Worm (Caenorhabditis elegans) whole organism, young adult: Measurements from ENCODE around the gene tag-191.

Experiments used
- C06A6.2 ChIP-seq: fragments of 200-800 bp; sonication (Bioruptor generic); conservative IDR thresholded peaks from 2 replicates; pipeline ENCODE4 v1.3.6; 2022; ENCODE audit warnings: missing genetic modification characterization, missing compliant biosample characterization
- F10E7.11 ChIP-seq: sonication (generic microtip); optimal IDR thresholded peaks from 2 replicates; lab custom pipeline; 2017; ENCODE audit warnings: mild to moderate bottlenecking, missing genetic modification characterization, moderate library complexity, missing compliant biosample characterization
- F22D6.2 ChIP-seq: sonication (generic microtip); optimal IDR thresholded peaks from 2 replicates; lab custom pipeline; 2016; ENCODE audit warnings: mild to moderate bottlenecking, missing genetic modification characterization, missing compliant biosample characterization
- F57A8.1 ChIP-seq: fragments of 200-800 bp; sonication (Bioruptor generic); optimal IDR thresholded peaks from 2 replicates; lab custom pipeline; 2018; ENCODE audit warnings: mild to moderate bottlenecking, missing genetic modification characterization, moderate library complexity, missing compliant biosample characterization
- Y53F4B.3 ChIP-seq: fragments of 200-800 bp; sonication (Bioruptor generic); IDR thresholded peaks from 2 replicates; pipeline ENCODE4 v1.3.6; 2022; ENCODE audit warnings: missing genetic modification reagents, missing genetic modification characterization, missing compliant biosample characterization
- akir-1 ChIP-seq: fragments of 200-800 bp; sonication (Bioruptor generic); optimal IDR thresholded peaks from 2 replicates; lab custom pipeline; 2018; ENCODE audit warnings: mild to moderate bottlenecking, missing genetic modification characterization, moderate library complexity, missing compliant biosample characterization
- aptf-2 ChIP-seq: fragments of 200-800 bp; sonication (Bioruptor generic); conservative IDR thresholded peaks from 2 replicates; pipeline ENCODE4 v1.3.6; 2022; ENCODE audit warnings: missing genetic modification reagents, missing genetic modification characterization, missing compliant biosample characterization
- athp-1 ChIP-seq: sonication (generic microtip); optimal IDR thresholded peaks from 2 replicates; lab custom pipeline; 2017; ENCODE audit warnings: mild to moderate bottlenecking, missing genetic modification characterization, missing compliant biosample characterization
- attf-6 ChIP-seq: fragments of 200-800 bp; sonication (Bioruptor generic); IDR thresholded peaks from 2 replicates; pipeline ENCODE4 v1.3.6; 2022; ENCODE audit warnings: missing genetic modification reagents, missing genetic modification characterization, missing compliant biosample characterization
- bed-1 ChIP-seq: fragments of 200-800 bp; sonication (Bioruptor generic); IDR thresholded peaks from 2 replicates; pipeline ENCODE4 v1.3.6; 2022; ENCODE audit warnings: missing genetic modification reagents, missing genetic modification characterization, missing compliant biosample characterization
- bed-2 ChIP-seq: fragments of 200-800 bp; sonication (Bioruptor generic); IDR thresholded peaks from 2 replicates; pipeline ENCODE4 v1.3.6; 2022; ENCODE audit warnings: missing genetic modification reagents, missing genetic modification characterization, missing compliant biosample characterization
- ceh-100 ChIP-seq: fragments of 200-800 bp; sonication (Bioruptor generic); IDR thresholded peaks from 2 replicates; pipeline ENCODE4 v1.3.6; 2022; ENCODE audit warnings: missing genetic modification reagents, missing genetic modification characterization, missing compliant biosample characterization
- ceh-27 ChIP-seq: fragments of 200-800 bp; sonication (Bioruptor generic); optimal IDR thresholded peaks from 2 replicates; lab custom pipeline; 2018; ENCODE audit warnings: mild to moderate bottlenecking, missing genetic modification characterization, moderate library complexity, missing compliant biosample characterization
- dpff-1 ChIP-seq: sonication (generic microtip); optimal IDR thresholded peaks from 2 replicates; lab custom pipeline; 2017; ENCODE audit warnings: mild to moderate bottlenecking, missing genetic modification characterization, missing compliant biosample characterization
- ekl-4 ChIP-seq: fragments of 200-800 bp; sonication (Bioruptor generic); IDR thresholded peaks from 2 replicates; pipeline ENCODE4 v1.3.6; 2022; ENCODE audit warnings: missing genetic modification reagents, missing genetic modification characterization, missing compliant biosample characterization
- ets-4 ChIP-seq: fragments of 200-800 bp; sonication (Bioruptor generic); optimal IDR thresholded peaks from 2 replicates; lab custom pipeline; 2018; ENCODE audit warnings: mild to moderate bottlenecking, missing genetic modification characterization, missing compliant biosample characterization
- fkh-3 ChIP-seq: sonication (generic microtip); optimal IDR thresholded peaks from 2 replicates; lab custom pipeline; 2016; ENCODE audit warnings: mild to moderate bottlenecking, missing genetic modification characterization, missing compliant biosample characterization
- hrde-1 ChIP-seq: sonication (generic microtip); optimal IDR thresholded peaks from 2 replicates; lab custom pipeline; 2016; ENCODE audit warnings: missing genetic modification characterization, mild to moderate bottlenecking, missing compliant biosample characterization, moderate library complexity, missing genotype, missing genetic modification reagents, borderline replicate concordance
- lin-26 ChIP-seq: fragments of 200-800 bp; sonication (Bioruptor generic); IDR thresholded peaks from 2 replicates; pipeline ENCODE4 v1.3.6; 2022; ENCODE audit warnings: missing genetic modification reagents, missing genetic modification characterization, missing compliant biosample characterization
- lir-1 ChIP-seq: fragments of 200-800 bp; sonication (Bioruptor generic); conservative IDR thresholded peaks from 2 replicates; pipeline ENCODE4 v1.3.6; 2022; ENCODE audit warnings: missing genetic modification reagents, missing genetic modification characterization, missing compliant biosample characterization
- madf-10 ChIP-seq: sonication (generic microtip); optimal IDR thresholded peaks from 2 replicates; lab custom pipeline; 2016; ENCODE audit warnings: mild to moderate bottlenecking, missing genetic modification characterization, missing compliant biosample characterization
- madf-8 ChIP-seq: fragments of 200-800 bp; sonication (Bioruptor generic); conservative IDR thresholded peaks from 2 replicates; pipeline ENCODE4 v1.3.6; 2022; ENCODE audit warnings: missing genetic modification reagents, missing genetic modification characterization, missing compliant biosample characterization
- mel-28 ChIP-seq: sonication (generic microtip); optimal IDR thresholded peaks from 2 replicates; lab custom pipeline; 2016; ENCODE audit warnings: borderline replicate concordance, mild to moderate bottlenecking, missing genetic modification characterization, missing compliant biosample characterization
- mxl-1 ChIP-seq: sonication (generic microtip); optimal IDR thresholded peaks from 2 replicates; lab custom pipeline; 2016; ENCODE audit warnings: missing genetic modification characterization, missing compliant biosample characterization
- nfya-2 ChIP-seq: fragments of 200-800 bp; sonication (Bioruptor generic); IDR thresholded peaks from 2 replicates; pipeline ENCODE4 v1.3.6; 2022; ENCODE audit warnings: missing genetic modification reagents, missing genetic modification characterization, missing compliant biosample characterization
- nhr-80 ChIP-seq: sonication (generic microtip); optimal IDR thresholded peaks from 2 replicates; lab custom pipeline; 2016; ENCODE audit warnings: missing genetic modification characterization, missing compliant biosample characterization
- nhr-90 ChIP-seq: sonication (generic microtip); optimal IDR thresholded peaks from 2 replicates; lab custom pipeline; 2016; ENCODE audit warnings: missing genotype, mild to moderate bottlenecking, missing genetic modification characterization, missing compliant biosample characterization
- rec-8 ChIP-seq, 2 experiments: sonication (generic microtip); optimal IDR thresholded peaks; 2 replicates each; lab custom pipeline; 2016; ENCODE audit warnings: mild to moderate bottlenecking in 2 of 2, missing genetic modification characterization in 2 of 2, missing genetic modification reagents in 2 of 2, missing genotype in 2 of 2, missing biosample characterization in 1 of 2, missing compliant biosample characterization in 1 of 2, moderate library complexity in 1 of 2
- sea-2 ChIP-seq: fragments of 200-800 bp; sonication (Bioruptor generic); IDR thresholded peaks from 2 replicates; pipeline ENCODE4 v1.3.6; 2022; ENCODE audit warnings: missing genetic modification characterization, missing compliant biosample characterization
- snpc-1.1 ChIP-seq: sonication (generic microtip); optimal IDR thresholded peaks from 2 replicates; lab custom pipeline; 2017; ENCODE audit warnings: missing genetic modification characterization, mild to moderate bottlenecking, missing compliant biosample characterization, antibody characterized with exemption, moderate library complexity, missing genotype, missing genetic modification reagents; ENCODE audit not compliant: insufficient read depth
- snpc-4 ChIP-seq, 5 experiments: fragments of 150-350 bp in 1 of 5; sonication (generic microtip) in 4 of 5; optimal IDR thresholded peaks; 2 replicates each; lab custom pipeline; 2014 to 2018; ENCODE audit warnings: missing genetic modification characterization in 5 of 5, missing biosample characterization in 3 of 5, antibody characterized with exemption in 2 of 5, mild to moderate bottlenecking in 2 of 5, missing compliant biosample characterization in 2 of 5, missing genotype in 2 of 5, moderate library complexity in 2 of 5, missing genetic modification reagents in 1 of 5
- somi-1 ChIP-seq: fragments of 200-800 bp; sonication (Bioruptor generic); optimal IDR thresholded peaks from 2 replicates; lab custom pipeline; 2018; ENCODE audit warnings: mild to moderate bottlenecking, missing genetic modification characterization, missing compliant biosample characterization
- tbx-9 ChIP-seq: sonication (generic microtip); optimal IDR thresholded peaks from 2 replicates; lab custom pipeline; 2016; ENCODE audit warnings: borderline replicate concordance, missing genetic modification characterization, inconsistent platforms, missing compliant biosample characterization
- zim-3 ChIP-seq: sonication (generic microtip); optimal IDR thresholded peaks from 2 replicates; lab custom pipeline; 2017; ENCODE audit warnings: mild to moderate bottlenecking, missing genetic modification characterization, moderate library complexity, missing compliant biosample characterization
- ztf-22 ChIP-seq: fragments of 200-800 bp; sonication (Bioruptor generic); optimal IDR thresholded peaks from 2 replicates; lab custom pipeline; 2018; ENCODE audit warnings: mild to moderate bottlenecking, missing genetic modification characterization, moderate library complexity, missing compliant biosample characterization
- ztf-26 ChIP-seq: sonication (generic microtip); optimal IDR thresholded peaks from 2 replicates; lab custom pipeline; 2017; ENCODE audit warnings: missing genetic modification characterization, missing compliant biosample characterization
- ztf-3 ChIP-seq: fragments of 200-800 bp; sonication (Bioruptor generic); optimal IDR thresholded peaks from 2 replicates; lab custom pipeline; 2018; ENCODE audit warnings: mild to moderate bottlenecking, missing genetic modification characterization, missing compliant biosample characterization
- ztf-6 ChIP-seq: fragments of 200-800 bp; sonication (Bioruptor generic); IDR thresholded peaks from 2 replicates; pipeline ENCODE4 v1.3.6; 2022; ENCODE audit warnings: missing genetic modification reagents, missing genetic modification characterization, missing compliant biosample characterization

The tag-191 gene

ce11 chrV:14536274-14536673 is at the start of gene tag-191:
TSS of gene tag-191 (minus strand) at chrV:14536374.
- no peak for TF ChIP-seq rec-8 (tag; optimal IDR thresholded peaks at IDR 0.05; lab: Kevin White, UChicago)
- no peak for TF ChIP-seq madf-8 (GFP tag; lab: Robert Waterston, UW)
- no peak for TF ChIP-seq F22D6.2 (tag; lab: Kevin White, UChicago)
- TF ChIP-seq ekl-4 (GFP tag; lab: Robert Waterston, UW), result no peak
- TF ChIP-seq lir-1 (GFP tag; lab: Robert Waterston, UW), result no peak
- TF ChIP-seq nhr-80, result no peak
- no peak for TF ChIP-seq ztf-26 (tag; lab: Kevin White, UChicago)
- no peak for TF ChIP-seq ceh-100 (GFP tag; lab: Robert Waterston, UW)
- TF ChIP-seq tbx-9 (tag; lab: Kevin White, UChicago), result no peak
- TF ChIP-seq F57A8.1 (GFP tag; lab: Kevin White, UChicago), result no peak
- TF ChIP-seq ceh-27, result no peak
- TF ChIP-seq attf-6 (GFP tag; lab: Robert Waterston, UW), result no peak

ce11 chrV:14585351-14585750 is 49.2 kb upstream of the tag-191 start, which contains the start of gene Y40H4A.2:
TSS of gene Y40H4A.2 (minus strand) at chrV:14585451.
- no peak for TF ChIP-seq ztf-6 (GFP tag; lab: Robert Waterston, UW)

ce11 chrV:14579619-14580018 is 43.4 kb upstream of the tag-191 start, which contains the start of gene gar-3:
TSS of gene gar-3 (minus strand) at chrV:14579719.
- TF ChIP-seq bed-1 (GFP tag; lab: Robert Waterston, UW), result no peak
- no peak for TF ChIP-seq madf-8 (GFP tag; lab: Robert Waterston, UW)
- TF ChIP-seq ets-4, result no peak
- TF ChIP-seq snpc-4 (GFP tag; optimal IDR thresholded peaks at IDR 0.05; lab: Kevin White, UChicago), result no peak
- no peak for TF ChIP-seq snpc-4 (tag; optimal IDR thresholded peaks at IDR 0.05; lab: Kevin White, UChicago)
- no peak for TF ChIP-seq dpff-1
- no peak for TF ChIP-seq mxl-1 (tag; lab: Kevin White, UChicago)
- no peak for TF ChIP-seq F10E7.11 (tag; lab: Kevin White, UChicago)
- no peak for TF ChIP-seq bed-2 (GFP tag; lab: Robert Waterston, UW)
- TF ChIP-seq lin-26 (GFP tag; lab: Robert Waterston, UW), result no peak
- TF ChIP-seq somi-1 (GFP tag; lab: Kevin White, UChicago), result no peak
- no peak for TF ChIP-seq zim-3 (tag; lab: Kevin White, UChicago)
- no peak for TF ChIP-seq ztf-3 (GFP tag; lab: Kevin White, UChicago)
- TF ChIP-seq akir-1, result no peak
- TF ChIP-seq C06A6.2 (GFP tag; lab: Robert Waterston, UW), result no peak
- no peak for TF ChIP-seq mel-28
- no peak for TF ChIP-seq sea-2 (GFP tag; lab: Robert Waterston, UW)
- TF ChIP-seq fkh-3, result no peak
- TF ChIP-seq snpc-1.1 (tag; lab: Kevin White, UChicago), result no peak
- no peak for TF ChIP-seq Y53F4B.3
- no peak for TF ChIP-seq nfya-2 (GFP tag; lab: Robert Waterston, UW)

- TF ChIP-seq ztf-22 (GFP tag; lab: Kevin White, UChicago) (no peak), hrde-1 (tag; lab: Kevin White, UChicago) (no peak), madf-10 (tag; lab: Kevin White, UChicago) (no peak), ztf-26 (tag; lab: Kevin White, UChicago) (no peak), aptf-2 (GFP tag; lab: Robert Waterston, UW) (no peak), athp-1 (tag; lab: Kevin White, UChicago) (no peak), F22D6.2 (tag; lab: Kevin White, UChicago) (no peak), nhr-90 (tag; lab: Kevin White, UChicago) (no peak)
Measured at ce11 chrV:14576745-14577373, 40.7 kb upstream of the tag-191 start.
